Worm (Caenorhabditis elegans) whole organism, late embryonic: ENCODE results near the gene C18G1.1.

Experiments used
- C08G9.2 ChIP-seq: sonication (generic microtip); optimal IDR thresholded peaks from 2 replicates; lab custom pipeline; 2016; ENCODE audit warnings: mild to moderate bottlenecking, missing genetic modification characterization, moderate library complexity, missing compliant biosample characterization
- C38D4.7 ChIP-seq: fragments of 200-800 bp; sonication (Bioruptor generic); optimal IDR thresholded peaks from 2 replicates; lab custom pipeline; 2018; ENCODE audit warnings: mild to moderate bottlenecking, missing genetic modification characterization, moderate library complexity, missing compliant biosample characterization
- K02D7.2 ChIP-seq: sonication (generic microtip); optimal IDR thresholded peaks from 2 replicates; lab custom pipeline; 2017; ENCODE audit warnings: mild to moderate bottlenecking, missing genetic modification characterization, missing compliant biosample characterization
- Y22D7AL.16 ChIP-seq: sonication (generic microtip); optimal IDR thresholded peaks from 2 replicates; lab custom pipeline; 2016; ENCODE audit warnings: missing genetic modification characterization, missing compliant biosample characterization
- ceh-14 ChIP-seq: sonication (generic microtip); optimal IDR thresholded peaks from 2 replicates; lab custom pipeline; 2016; ENCODE audit warnings: missing genotype, missing genetic modification characterization, missing compliant biosample characterization
- ceh-2 ChIP-seq: sonication (generic microtip); optimal IDR thresholded peaks from 2 replicates; lab custom pipeline; 2016; ENCODE audit warnings: missing genotype, missing genetic modification characterization, missing compliant biosample characterization
- ceh-24 ChIP-seq: sonication (generic microtip); optimal IDR thresholded peaks from 2 replicates; lab custom pipeline; 2016; ENCODE audit warnings: mild to moderate bottlenecking, missing genetic modification characterization, missing compliant biosample characterization
- ceh-31 ChIP-seq: sonication (generic microtip); optimal IDR thresholded peaks from 2 replicates; lab custom pipeline; 2016; ENCODE audit warnings: missing genetic modification characterization, missing compliant biosample characterization
- ceh-45 ChIP-seq: fragments of 200-800 bp; sonication (Bioruptor generic); IDR thresholded peaks from 2 replicates; pipeline ENCODE4 v1.3.6; 2022; ENCODE audit warnings: missing genetic modification reagents, missing genetic modification characterization, missing compliant biosample characterization
- ceh-6 ChIP-seq: fragments of 200-800 bp; sonication (Bioruptor generic); optimal IDR thresholded peaks from 2 replicates; lab custom pipeline; 2018; ENCODE audit warnings: mild to moderate bottlenecking, missing genetic modification characterization, missing compliant biosample characterization
- ceh-9 ChIP-seq: sonication (generic microtip); optimal IDR thresholded peaks from 2 replicates; lab custom pipeline; 2016; ENCODE audit warnings: mild to moderate bottlenecking, missing genetic modification characterization, inconsistent platforms, missing compliant biosample characterization
- che-1 ChIP-seq: sonication (generic microtip); optimal IDR thresholded peaks from 2 replicates; lab custom pipeline; 2016; ENCODE audit warnings: mild to moderate bottlenecking, missing genetic modification characterization, missing compliant biosample characterization
- dmd-4 ChIP-seq: sonication (generic microtip); optimal IDR thresholded peaks from 2 replicates; lab custom pipeline; 2016; ENCODE audit warnings: borderline replicate concordance, missing genetic modification characterization, missing compliant biosample characterization
- elt-2 ChIP-seq: sonication (generic microtip); optimal IDR thresholded peaks from 2 replicates; lab custom pipeline; 2016; ENCODE audit warnings: missing genetic modification reagents, missing genetic modification characterization, missing compliant biosample characterization
- eyg-1 ChIP-seq: sonication (generic microtip); optimal IDR thresholded peaks from 2 replicates; lab custom pipeline; 2016; ENCODE audit warnings: missing genotype, missing genetic modification characterization, missing compliant biosample characterization
- fax-1 ChIP-seq: sonication (generic microtip); optimal IDR thresholded peaks from 2 replicates; lab custom pipeline; 2016; ENCODE audit warnings: missing genotype, missing genetic modification characterization, missing compliant biosample characterization
- fkh-10 ChIP-seq: fragments of 150-350 bp; optimal IDR thresholded peaks from 2 replicates; lab custom pipeline; 2014; ENCODE audit warnings: missing biosample characterization, missing genetic modification reagents, missing genetic modification characterization
- gmeb-2 ChIP-seq: sonication (generic microtip); optimal IDR thresholded peaks from 2 replicates; lab custom pipeline; 2016; ENCODE audit warnings: missing genetic modification characterization, inconsistent platforms, missing compliant biosample characterization
- hlh-15 ChIP-seq: sonication (generic microtip); optimal IDR thresholded peaks from 2 replicates; lab custom pipeline; 2016; ENCODE audit warnings: missing genetic modification characterization, missing compliant biosample characterization
- hlh-30 ChIP-seq: sonication (generic microtip); optimal IDR thresholded peaks from 2 replicates; lab custom pipeline; 2017; ENCODE audit warnings: antibody characterized with exemption, missing genetic modification characterization, missing compliant biosample characterization; ENCODE audit not compliant: insufficient read depth
- hlh-6 ChIP-seq: sonication (generic microtip); optimal IDR thresholded peaks from 2 replicates; lab custom pipeline; 2016; ENCODE audit warnings: missing genotype, missing genetic modification characterization, missing compliant biosample characterization
- hlh-8 ChIP-seq: sonication (generic microtip); optimal IDR thresholded peaks from 2 replicates; lab custom pipeline; 2016; ENCODE audit warnings: missing genotype, missing genetic modification characterization, missing compliant biosample characterization
- nhr-232 ChIP-seq: sonication (generic microtip); optimal IDR thresholded peaks from 2 replicates; lab custom pipeline; 2016; ENCODE audit warnings: missing genetic modification characterization, missing compliant biosample characterization
- odd-2 ChIP-seq: sonication (generic microtip); optimal IDR thresholded peaks from 2 replicates; lab custom pipeline; 2017; ENCODE audit warnings: antibody characterized with exemption, mild to moderate bottlenecking, missing genetic modification characterization, missing compliant biosample characterization
- pag-3 ChIP-seq: sonication (generic microtip); optimal IDR thresholded peaks from 2 replicates; lab custom pipeline; 2016; ENCODE audit warnings: missing compliant biosample characterization, missing genetic modification characterization, borderline replicate concordance
- pat-9 ChIP-seq: fragments of 200-800 bp; sonication (Bioruptor generic); optimal IDR thresholded peaks from 2 replicates; lab custom pipeline; 2018; ENCODE audit warnings: mild to moderate bottlenecking, missing genetic modification characterization, moderate library complexity, missing compliant biosample characterization
- pha-2 ChIP-seq: sonication (generic microtip); optimal IDR thresholded peaks from 2 replicates; lab custom pipeline; 2017; ENCODE audit warnings: mild to moderate bottlenecking, missing genetic modification characterization, missing compliant biosample characterization
- pqm-1 ChIP-seq: sonication (generic microtip); optimal IDR thresholded peaks from 2 replicates; lab custom pipeline; 2016; ENCODE audit warnings: missing genetic modification characterization, missing compliant biosample characterization
- pros-1 ChIP-seq: fragments of 150-350 bp; optimal IDR thresholded peaks from 2 replicates; lab custom pipeline; 2014; ENCODE audit warnings: missing biosample characterization, missing genetic modification reagents, missing genetic modification characterization
- ref-2 ChIP-seq: sonication (generic microtip); optimal IDR thresholded peaks from 2 replicates; lab custom pipeline; 2016; ENCODE audit warnings: missing genetic modification characterization, missing compliant biosample characterization
- rnt-1 ChIP-seq: sonication (generic microtip); optimal IDR thresholded peaks from 2 replicates; lab custom pipeline; 2016; ENCODE audit warnings: missing genetic modification characterization, missing compliant biosample characterization
- sdc-2 ChIP-seq: sonication (generic microtip); optimal IDR thresholded peaks from 2 replicates; lab custom pipeline; 2016; ENCODE audit warnings: missing genotype, missing genetic modification characterization, missing compliant biosample characterization
- sox-4 ChIP-seq: sonication (generic microtip); optimal IDR thresholded peaks from 2 replicates; lab custom pipeline; 2017; ENCODE audit warnings: mild to moderate bottlenecking, missing genetic modification characterization, inconsistent platforms, missing compliant biosample characterization
- tbx-2 ChIP-seq: sonication (generic microtip); optimal IDR thresholded peaks from 2 replicates; lab custom pipeline; 2016; ENCODE audit warnings: missing genetic modification characterization, missing compliant biosample characterization
- unc-3 ChIP-seq, 2 experiments: fragments of 200-800 bp in 1 of 2; sonication (Bioruptor generic) in 1 of 2; sonication (generic microtip) in 1 of 2; conservative IDR thresholded peaks in 1 of 2; optimal IDR thresholded peaks in 1 of 2; 2 replicates each; pipeline versions ENCODE4 v1.3.6 to Lab custom; 2016 to 2022; ENCODE audit warnings: missing compliant biosample characterization in 2 of 2, missing genetic modification characterization in 2 of 2, missing genetic modification reagents in 1 of 2
- unc-55 ChIP-seq: sonication (generic microtip); optimal IDR thresholded peaks from 2 replicates; lab custom pipeline; 2017; ENCODE audit warnings: missing biosample characterization, missing genetic modification reagents, missing genetic modification characterization
- zip-5 ChIP-seq: sonication (generic microtip); optimal IDR thresholded peaks from 2 replicates; lab custom pipeline; 2016; ENCODE audit warnings: missing genetic modification characterization, missing compliant biosample characterization

The C18G1.1 gene

ce11 chrV:4734608-4735007 is 43.2 kb upstream of the C18G1.1 start:
- TF ChIP-seq ceh-14, result no peak
- no peak for TF ChIP-seq ceh-45
- TF ChIP-seq hlh-8 (tag; lab: Kevin White, UChicago), result no peak
- TF ChIP-seq pha-2, result no peak
- TF ChIP-seq unc-55 (GFP tag; lab: Kevin White, UChicago), result no peak
- TF ChIP-seq Y22D7AL.16 (tag; lab: Kevin White, UChicago), result no peak
- TF ChIP-seq hlh-30, result no peak
- TF ChIP-seq odd-2 (tag; lab: Kevin White, UChicago), result no peak
- no peak for TF ChIP-seq rnt-1 (tag; lab: Kevin White, UChicago)
- no peak for TF ChIP-seq ceh-9 (tag; lab: Kevin White, UChicago)
- TF ChIP-seq nhr-232, result no peak
- TF ChIP-seq sox-4 (tag; lab: Kevin White, UChicago), result no peak
- no peak for TF ChIP-seq sdc-2 (tag; lab: Kevin White, UChicago)
- no peak for TF ChIP-seq hlh-15 (tag; lab: Kevin White, UChicago)
- no peak for TF ChIP-seq pat-9 (tag; lab: Kevin White, UChicago)
- TF ChIP-seq zip-5 (tag; lab: Kevin White, UChicago), result no peak
- TF ChIP-seq, all 69 proteins: peak for 0

ce11 chrV:4737727-4738126 is 40.0 kb upstream of the C18G1.1 start, which contains the start of gene F39G3.2:
Gene F39G3.2, plus strand, starts transcription at chrV:4737831.
- no peak for TF ChIP-seq unc-3 (GFP tag; conservative IDR thresholded peaks at IDR 0.05; lab: Robert Waterston, UW)
- no peak for TF ChIP-seq unc-3 (tag; optimal IDR thresholded peaks at IDR 0.05; lab: Kevin White, UChicago)
- TF ChIP-seq dmd-4 (tag; lab: Kevin White, UChicago), result no peak
- no peak for TF ChIP-seq odd-2 (tag; lab: Kevin White, UChicago)
- peak; percentile 98 for TF ChIP-seq elt-2 (tag; lab: Kevin White, UChicago)
- no peak for TF ChIP-seq pha-2

- TF ChIP-seq fkh-10 (no peak), K02D7.2 (no peak), pros-1 (no peak), C38D4.7 (no peak), ref-2 (no peak), pqm-1 (tag; lab: Kevin White, UChicago) (no peak), ceh-2 (tag; lab: Kevin White, UChicago) (no peak), ceh-6 (GFP tag; lab: Kevin White, UChicago) (no peak), pat-9 (tag; lab: Kevin White, UChicago) (no peak), gmeb-2 (tag; lab: Kevin White, UChicago) (no peak), sox-4 (tag; lab: Kevin White, UChicago) (no peak), nhr-232 (no peak), tbx-2 (tag; lab: Kevin White, UChicago) (no peak), ceh-24 (tag; lab: Kevin White, UChicago) (no peak), che-1 (tag; lab: Kevin White, UChicago) (no peak), zip-5 (tag; lab: Kevin White, UChicago) (no peak), hlh-30 (no peak), eyg-1 (tag; lab: Kevin White, UChicago) (no peak), hlh-6 (tag; lab: Kevin White, UChicago) (no peak)
These were observed 35.6 kb upstream of the C18G1.1 start, which contains the start of gene ugt-61 for ce11 chrV:4742190-4742589. Gene ugt-61, plus strand, starts transcription at chrV:4742422.

DNA sequence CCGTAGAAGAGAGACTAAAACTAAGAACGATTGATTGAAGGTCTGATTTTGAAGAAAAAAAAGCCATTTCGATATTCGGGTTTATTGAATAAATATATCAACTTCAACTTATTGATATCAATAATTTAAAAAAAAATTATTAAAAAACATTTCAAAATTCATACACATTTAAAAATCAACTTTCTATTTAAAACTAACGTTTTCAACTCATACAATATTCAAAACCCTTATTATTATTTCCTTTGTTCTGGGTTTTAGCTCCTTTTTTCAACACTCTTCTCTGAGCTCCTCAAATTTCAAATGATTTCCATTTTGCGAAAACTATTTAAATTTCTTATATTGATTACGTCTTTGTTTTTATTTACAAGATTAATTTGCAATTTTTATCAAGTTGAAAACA is 32.5 kb upstream of the C18G1.1 start, which contains the start of gene C18G1.7:
TSS of gene C18G1.7 (plus strand) at position 301 of the 400 bp plus-strand sequence.
- no peak for TF ChIP-seq fax-1 (tag; lab: Kevin White, UChicago)
- TF ChIP-seq tbx-2 (tag; lab: Kevin White, UChicago), result no peak
- no peak for TF ChIP-seq fkh-10
- no peak for TF ChIP-seq pqm-1 (tag; lab: Kevin White, UChicago)
- no peak for TF ChIP-seq ceh-14
- TF ChIP-seq ref-2, result no peak
- no peak for TF ChIP-seq C08G9.2 (tag; lab: Kevin White, UChicago)
- no peak for TF ChIP-seq ceh-31
- TF ChIP-seq sox-4 (tag; lab: Kevin White, UChicago), result no peak
- TF ChIP-seq pag-3 (tag; lab: Kevin White, UChicago), result no peak
- no peak for TF ChIP-seq ceh-24 (tag; lab: Kevin White, UChicago)
- TF ChIP-seq unc-55 (GFP tag; lab: Kevin White, UChicago), result no peak
- TF ChIP-seq eyg-1 (tag; lab: Kevin White, UChicago), result no peak
